Worm (Caenorhabditis elegans): ENCODE data around the gene F09G8.7.

- TF ChIP-seq cog-1 (tag; optimal IDR thresholded peaks at IDR 0.05) (no peak), ref-1 (GFP tag; conservative IDR thresholded peaks at IDR 0.05) (no peak), T22C8.4 (GFP tag; IDR thresholded peaks at IDR 0.05) (no peak), med-1 (GFP tag; optimal IDR thresholded peaks at IDR 0.05; ENCODE audit: insufficient read depth) (no peak), ztf-23 (GFP tag; IDR thresholded peaks at IDR 0.05) (no peak), ztf-29 (GFP tag; IDR thresholded peaks at IDR 0.05) (no peak), flt-1 (GFP tag; IDR thresholded peaks at IDR 0.05) (no peak), klf-2 (GFP tag; conservative IDR thresholded peaks at IDR 0.05) (no peak)
Observed at ce11 chrIII:8263377-8263776, 4.8 kb downstream of the F09G8.7 start, which contains the start of gene col-91.

Measured in whole organism, midembryonic.